Worm (Caenorhabditis elegans): ENCODE measurements around the gene ncx-10.

The ncx-10 gene

DNA sequence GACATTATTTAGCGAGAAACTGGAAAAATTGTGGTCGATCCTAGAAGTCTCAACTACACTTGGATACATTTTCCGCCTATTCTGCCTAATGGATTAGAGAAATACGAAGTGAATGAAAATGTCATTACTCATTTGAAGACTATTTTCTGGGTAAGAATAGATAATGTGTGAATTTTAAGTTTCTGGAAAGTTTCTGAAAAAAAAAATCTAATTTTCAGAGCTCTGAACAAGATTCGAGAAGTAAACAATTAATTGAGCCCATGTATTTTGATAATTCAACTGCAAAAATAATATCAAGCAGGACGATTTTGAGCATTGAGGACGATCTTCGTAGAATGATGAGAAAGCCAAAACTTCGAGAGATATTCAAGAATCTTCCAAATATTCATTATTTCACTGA is 13.3 kb upstream of the ncx-10 start:
- TF ChIP-seq snpc-4 (tag; optimal IDR thresholded peaks at IDR 0.05) (no peak), hlh-1 (tag; optimal IDR thresholded peaks at IDR 0.05) (no peak), nhr-237 (tag; optimal IDR thresholded peaks at IDR 0.05) (no peak), nhr-2 (tag; optimal IDR thresholded peaks at IDR 0.05) (no peak), unc-39 (tag; optimal IDR thresholded peaks at IDR 0.05) (no peak), drap-1 (GFP tag; optimal IDR thresholded peaks at IDR 0.05) (no peak), tbx-8 (GFP tag; optimal IDR thresholded peaks at IDR 0.05) (no peak)

DNA sequence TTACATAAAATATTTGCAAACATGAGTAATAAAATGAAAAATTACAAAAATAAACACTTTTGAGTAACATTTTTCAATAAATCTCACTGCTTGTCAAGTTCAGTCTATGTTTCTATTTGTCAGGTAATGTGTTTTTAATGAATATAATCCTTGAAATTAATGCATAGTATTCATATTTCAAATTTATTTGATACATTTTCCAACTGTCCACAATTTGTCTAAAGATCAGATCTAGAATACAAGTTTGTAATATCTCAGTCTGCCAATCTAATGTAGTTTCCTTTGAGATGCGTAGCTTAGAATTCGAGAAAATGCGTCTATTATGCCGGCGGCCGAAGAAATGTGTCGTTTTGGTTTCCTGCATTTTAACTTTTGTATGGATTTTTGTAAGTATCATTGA is 10.7 kb upstream of the ncx-10 start, which contains the start of gene Y97E10B.1:
TSS of gene Y97E10B.1 (plus strand) at position 301 of the 400 bp plus-strand sequence.
- TF ChIP-seq ham-2 (GFP tag; optimal IDR thresholded peaks at IDR 0.05) (no peak), unc-62 (GFP tag; optimal IDR thresholded peaks at IDR 0.05) (no peak), mab-5 (tag; optimal IDR thresholded peaks at IDR 0.05) (no peak), blmp-1 (tag; optimal IDR thresholded peaks at IDR 0.05) (no peak), sptf-1 (tag; optimal IDR thresholded peaks at IDR 0.05) (no peak), ceh-43 (GFP tag; optimal IDR thresholded peaks at IDR 0.05) (no peak), hlh-1 (tag; optimal IDR thresholded peaks at IDR 0.05) (no peak), unc-120 (tag; optimal IDR thresholded peaks at IDR 0.05; ENCODE audit: poor library complexity, severe bottlenecking) (no peak), elt-3 (tag; optimal IDR thresholded peaks at IDR 0.05) (no peak), elt-1 (tag; optimal IDR thresholded peaks at IDR 0.05; ENCODE audit: borderline replicate concordance, insufficient read depth) (no peak), M03D4.4 (tag; optimal IDR thresholded peaks at IDR 0.05) (no peak), flh-1 (GFP tag; optimal IDR thresholded peaks at IDR 0.05) (no peak), mls-2 (tag; optimal IDR thresholded peaks at IDR 0.05) (no peak), lin-32 (GFP tag; optimal IDR thresholded peaks at IDR 0.05) (no peak), lsy-2 (tag; optimal IDR thresholded peaks at IDR 0.05) (no peak), pha-4 (tag; optimal IDR thresholded peaks at IDR 0.05) (no peak), zip-8 (tag; optimal IDR thresholded peaks at IDR 0.05) (no peak), cnd-1 (tag; optimal IDR thresholded peaks at IDR 0.05) (no peak)

DNA sequence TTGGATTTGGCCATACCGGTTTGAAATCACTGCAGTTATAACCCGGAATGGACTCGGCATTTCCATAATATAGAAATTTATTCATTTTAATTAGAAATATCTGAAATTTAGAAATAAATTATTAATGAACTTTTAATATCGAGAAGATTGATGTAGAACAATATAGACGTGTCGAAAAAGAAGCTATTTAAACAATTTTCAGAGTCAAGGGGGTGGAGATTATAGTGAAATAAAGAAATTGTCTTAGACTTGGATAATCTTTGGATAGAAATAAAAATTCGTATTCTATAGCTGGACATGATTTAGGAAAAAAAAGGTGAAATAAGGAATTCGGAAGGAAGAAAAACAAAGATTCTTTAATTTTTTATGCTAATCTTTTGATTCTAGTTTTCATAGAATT is 7.4 kb upstream of the ncx-10 start, which contains the start of gene srt-53:
TSS of gene srt-53 (minus strand) at position 101 of the 400 bp plus-strand sequence.
- no peak for TF ChIP-seq hlh-1 (tag; optimal IDR thresholded peaks at IDR 0.05)
- no peak for TF ChIP-seq elt-1 (tag; optimal IDR thresholded peaks at IDR 0.05; ENCODE audit: borderline replicate concordance, insufficient read depth)
- TF ChIP-seq lsy-2 (tag; optimal IDR thresholded peaks at IDR 0.05) = no peak
- no peak for TF ChIP-seq mls-2 (tag; optimal IDR thresholded peaks at IDR 0.05)

DNA sequence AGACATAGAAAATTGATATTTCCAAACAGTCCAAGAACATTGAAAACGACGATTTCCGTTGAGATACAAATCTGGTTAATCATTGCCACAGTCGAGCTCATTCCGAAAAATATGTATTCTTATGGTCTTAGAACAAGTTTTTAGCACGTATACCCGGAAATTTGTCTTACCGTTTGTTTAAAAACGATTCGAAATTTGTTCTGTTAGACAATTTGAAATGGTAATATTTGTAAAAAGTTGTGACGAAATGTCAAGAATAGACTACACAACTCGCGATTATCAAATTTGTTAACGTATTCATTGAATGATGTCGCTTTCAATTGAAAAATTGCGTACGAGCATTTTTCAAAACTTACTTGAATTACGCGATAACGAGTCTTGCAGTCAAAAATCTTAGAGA is 4.3 kb upstream of the ncx-10 start, which contains the start of gene srsx-3:
TSS of gene srsx-3 (minus strand) at position 101 of the 400 bp plus-strand sequence.
- TF ChIP-seq blmp-1 (tag; optimal IDR thresholded peaks at IDR 0.05) = no peak
- no peak for TF ChIP-seq pha-4 (tag; optimal IDR thresholded peaks at IDR 0.05)
- TF ChIP-seq ceh-39 (tag; optimal IDR thresholded peaks at IDR 0.05) = no peak
- TF ChIP-seq flh-1 (GFP tag; optimal IDR thresholded peaks at IDR 0.05) = no peak
- TF ChIP-seq M03D4.4 (tag; optimal IDR thresholded peaks at IDR 0.05) = no peak
- no peak for TF ChIP-seq nhr-28 (tag; optimal IDR thresholded peaks at IDR 0.05)
- no peak for TF ChIP-seq hlh-1 (tag; optimal IDR thresholded peaks at IDR 0.05)
- no peak for TF ChIP-seq nhr-12 (tag; optimal IDR thresholded peaks at IDR 0.05)
- no peak for TF ChIP-seq unc-62 (GFP tag; optimal IDR thresholded peaks at IDR 0.05)
- no peak for TF ChIP-seq unc-39 (tag; optimal IDR thresholded peaks at IDR 0.05)
- no peak for TF ChIP-seq lin-32 (GFP tag; optimal IDR thresholded peaks at IDR 0.05)
- TF ChIP-seq nhr-237 (tag; optimal IDR thresholded peaks at IDR 0.05) = no peak
- TF ChIP-seq nhr-2 (tag; optimal IDR thresholded peaks at IDR 0.05) = no peak
- no peak for TF ChIP-seq snpc-4 (tag; optimal IDR thresholded peaks at IDR 0.05)
- no peak for TF ChIP-seq mls-2 (tag; optimal IDR thresholded peaks at IDR 0.05)

DNA sequence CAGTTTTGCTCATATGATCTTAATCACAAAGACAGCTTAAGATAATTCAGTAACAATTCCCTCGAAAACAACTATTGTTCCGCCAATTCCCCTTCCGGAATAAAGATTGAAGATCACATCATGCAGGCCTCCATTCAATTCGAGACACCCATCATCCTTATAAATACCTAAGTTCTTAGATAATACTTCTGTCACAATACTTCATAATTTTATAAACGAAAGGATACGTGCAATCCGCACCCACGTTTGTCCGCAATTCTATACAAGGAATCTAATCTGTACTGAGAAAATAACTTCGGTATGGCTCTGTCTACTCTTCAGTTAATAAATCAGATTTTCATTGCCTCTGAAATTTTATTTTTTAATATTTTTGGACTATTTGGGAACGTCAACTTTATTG is 4.2 kb downstream of the ncx-10 start, which contains the start of gene srsx-5:
TSS of gene srsx-5 (plus strand) at position 301 of the 400 bp plus-strand sequence.
- TF ChIP-seq bed-3 (GFP tag; optimal IDR thresholded peaks at IDR 0.05) (no peak), snpc-4 (tag; optimal IDR thresholded peaks at IDR 0.05) (no peak), mls-2 (tag; optimal IDR thresholded peaks at IDR 0.05) (no peak)

DNA sequence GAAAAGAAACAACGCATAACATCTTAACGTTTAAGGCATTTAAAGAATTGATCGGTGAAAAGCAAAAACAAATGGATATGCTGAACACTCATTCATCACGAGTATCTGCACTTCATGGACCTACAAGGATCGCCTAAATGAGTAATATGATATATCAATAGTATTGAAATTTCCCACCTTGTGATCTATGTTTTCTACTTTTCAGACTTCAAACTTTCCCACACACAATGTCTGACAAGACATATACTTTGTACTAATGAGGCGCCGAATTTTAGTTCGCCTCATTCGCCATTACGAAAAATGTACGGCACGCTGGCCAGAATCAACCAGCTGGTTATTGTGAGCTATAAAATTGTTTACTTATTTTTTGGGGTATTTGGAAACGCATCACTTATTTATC is 6.1 kb downstream of the ncx-10 start, which contains the start of gene srsx-6:
TSS of gene srsx-6 (plus strand) at position 301 of the 400 bp plus-strand sequence.
- TF ChIP-seq unc-62 (GFP tag; optimal IDR thresholded peaks at IDR 0.05) = no peak
